Fruit fly (Drosophila melanogaster): ENCODE data around the gene wupA.

The wupA gene

DNA sequence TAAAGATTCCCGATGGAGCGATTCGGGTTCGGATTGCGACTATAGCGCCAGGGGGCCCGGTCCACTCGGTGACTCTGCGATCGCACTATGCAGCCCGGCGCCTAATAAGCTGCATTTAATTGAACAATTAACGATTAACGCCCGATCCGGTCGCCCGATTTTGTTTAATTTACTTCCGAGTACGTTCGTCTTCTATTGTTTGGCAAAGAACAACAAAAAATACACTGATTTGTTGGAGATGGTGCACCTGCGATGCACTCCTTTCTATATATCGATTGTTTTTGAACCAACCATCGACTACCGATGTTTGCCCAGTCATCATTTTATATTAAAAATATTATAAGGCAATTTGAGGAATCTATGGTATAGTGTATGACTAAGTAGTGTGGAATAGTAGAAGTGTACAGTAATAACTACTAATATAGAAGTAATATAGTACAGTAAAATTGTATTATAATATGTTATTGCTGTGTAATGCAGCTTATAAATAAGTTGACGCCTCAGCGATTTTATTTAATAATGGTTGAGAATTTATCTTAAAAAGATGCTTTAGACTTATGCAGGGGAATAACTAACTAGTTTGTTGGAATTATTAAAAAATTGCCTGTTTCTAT, 15.5 kb downstream of the wupA start, which contains the start of gene Mvb12 (continued):
- TF ChIP-seq rib (GFP tag; IDR thresholded peaks at IDR 0.05) (no peak), gem (tag; optimal IDR thresholded peaks at IDR 0.05) (peak; percentile 18), pb (GFP tag; optimal IDR thresholded peaks at IDR 0.05) (no peak), CG17186 (GFP tag; optimal IDR thresholded peaks at IDR 0.05) (peak; percentile 4), z (GFP tag; IDR thresholded peaks at IDR 0.05) (no peak), ro (GFP tag; IDR thresholded peaks at IDR 0.05) (no peak), CG14441 (GFP tag; IDR thresholded peaks at IDR 0.05) (no peak), CG18619 (GFP tag; optimal IDR thresholded peaks at IDR 0.05) (no peak), CG12155 (GFP tag; optimal IDR thresholded peaks at IDR 0.05) (no peak), CG8290 (GFP tag; optimal IDR thresholded peaks at IDR 0.05) (no peak), CG8290 (tag; optimal IDR thresholded peaks at IDR 0.05) (peak; percentile 32 to 34), shn (GFP tag; optimal IDR thresholded peaks at IDR 0.05) (no peak), knrl (GFP tag; IDR thresholded peaks at IDR 0.05; ENCODE audit: partially characterized antibody) (peak; percentile 37; the same call in 2 of the 3 replicates), Kr (GFP tag; optimal IDR thresholded peaks at IDR 0.05) (no peak), Hsf (GFP tag; optimal IDR thresholded peaks at IDR 0.05) (no peak), HLH3B (GFP tag; IDR thresholded peaks at IDR 0.05) (no peak), sd (tag; optimal IDR thresholded peaks at IDR 0.05) (no peak), CG9932 (GFP tag; IDR thresholded peaks at IDR 0.05) (peak; percentile 23; the same call in 1 of the 2 replicates), D19A (tag; optimal IDR thresholded peaks at IDR 0.05) (no peak), salm (tag; optimal IDR thresholded peaks at IDR 0.05) (peak; percentile 1), Elba2 (GFP tag; optimal IDR thresholded peaks at IDR 0.05) (no peak), gcm (GFP tag; optimal IDR thresholded peaks at IDR 0.05) (peak; percentile 45), gro (GFP tag; optimal IDR thresholded peaks at IDR 0.05) (no peak), CG4282 (GFP tag; optimal IDR thresholded peaks at IDR 0.05) (no peak), CG15601 (tag; optimal IDR thresholded peaks at IDR 0.05) (peak; percentile 45), Dp (GFP tag; optimal IDR thresholded peaks at IDR 0.05) (no peak), stwl (tag; optimal IDR thresholded peaks at IDR 0.05) (no peak), Rx (GFP tag; IDR thresholded peaks at IDR 0.05) (no peak), NK7.1 (GFP tag; optimal IDR thresholded peaks at IDR 0.05) (no peak), zen2 (GFP tag; IDR thresholded peaks at IDR 0.05; ENCODE audit: partially characterized antibody) (0 out of 3 replicates have a peak, but pooled peaks have one; percentile 29), CG34224 (GFP tag; IDR thresholded peaks at IDR 0.05; ENCODE audit: partially characterized antibody) (peak; percentile 18), Max (GFP tag; optimal IDR thresholded peaks at IDR 0.05) (no peak), CG11247 (GFP tag; IDR thresholded peaks at IDR 0.05) (no peak), CoRest (tag; optimal IDR thresholded peaks at IDR 0.05) (peak; percentile 13), slp2 (GFP tag; optimal IDR thresholded peaks at IDR 0.05) (no peak), tio (GFP tag; optimal IDR thresholded peaks at IDR 0.05) (no peak), CG6175 (GFP tag; IDR thresholded peaks at IDR 0.05) (no peak), HLH4C (GFP tag; IDR thresholded peaks at IDR 0.05; ENCODE audit: partially characterized antibody) (peak; percentile 41; the same call in 2 of the 3 replicates), fd102C (GFP tag; optimal IDR thresholded peaks at IDR 0.05) (no peak), ems (GFP tag; optimal IDR thresholded peaks at IDR 0.05) (no peak), al (GFP tag; IDR thresholded peaks at IDR 0.05) (no peak), CG34422 (GFP tag; IDR thresholded peaks at IDR 0.05) (peak; percentile 70; the same call in 2 of the 3 replicates), CG4328 (GFP tag; optimal IDR thresholded peaks at IDR 0.05) (no peak), usp (GFP tag; optimal IDR thresholded peaks at IDR 0.05) (no peak), Six4 (GFP tag; optimal IDR thresholded peaks at IDR 0.05) (no peak), lmd (GFP tag; IDR thresholded peaks at IDR 0.05) (no peak), CG7786 (GFP tag; optimal IDR thresholded peaks at IDR 0.05) (no peak), CG18011 (GFP tag; optimal IDR thresholded peaks at IDR 0.05) (no peak), hkb (optimal IDR thresholded peaks at IDR 0.05) (no peak), hkb (GFP tag; IDR thresholded peaks at IDR 0.05) (peak; percentile 44), H15 (GFP tag; IDR thresholded peaks at IDR 0.05) (no peak), CG3065 (GFP tag; optimal IDR thresholded peaks at IDR 0.05) (no peak)
